Worm (Caenorhabditis elegans) whole organism, young adult: ENCODE results near the gene garr-1.
A peak's percentile ranks its signal among the peaks of the same experiment; 100 is the strongest.

Source experiments
- B0261.1 ChIP-seq: sonication (generic microtip); optimal IDR thresholded peaks from 2 replicates; lab custom pipeline; 2016; ENCODE audit warnings: mild to moderate bottlenecking, missing genetic modification characterization, moderate library complexity, missing compliant biosample characterization
- F37B4.10 ChIP-seq: fragments of 200-800 bp; sonication (Bioruptor generic); IDR thresholded peaks from 2 replicates; pipeline ENCODE4 v1.3.6; 2022; ENCODE audit warnings: missing genetic modification characterization, missing compliant biosample characterization
- F39B2.1 ChIP-seq: fragments of 200-800 bp; sonication (Bioruptor generic); IDR thresholded peaks from 2 replicates; pipeline ENCODE4 v1.3.6; 2022; ENCODE audit warnings: missing genetic modification reagents, missing genetic modification characterization, missing compliant biosample characterization
- F55B11.4 ChIP-seq: sonication (generic microtip); optimal IDR thresholded peaks from 2 replicates; lab custom pipeline; 2016; ENCODE audit warnings: missing compliant biosample characterization, missing genetic modification characterization, borderline replicate concordance; ENCODE audit not compliant: insufficient read depth
- F57C9.4 ChIP-seq: sonication (generic microtip); optimal IDR thresholded peaks from 2 replicates; lab custom pipeline; 2017; ENCODE audit warnings: mild to moderate bottlenecking, missing genetic modification characterization, missing compliant biosample characterization
- T07F8.4 ChIP-seq: sonication (generic microtip); optimal IDR thresholded peaks from 2 replicates; lab custom pipeline; 2016; ENCODE audit warnings: mild to moderate bottlenecking, missing genetic modification characterization, moderate library complexity, missing compliant biosample characterization
- T26A5.8 ChIP-seq: sonication (generic microtip); optimal IDR thresholded peaks from 2 replicates; lab custom pipeline; 2016; ENCODE audit warnings: missing genetic modification characterization, missing compliant biosample characterization
- Y53G8AR.9 ChIP-seq: fragments of 200-800 bp; sonication (Bioruptor generic); conservative IDR thresholded peaks from 2 replicates; pipeline ENCODE4 v1.3.6; 2022; ENCODE audit warnings: missing genetic modification reagents, missing genetic modification characterization, missing compliant biosample characterization
- Y79H2A.3 ChIP-seq: fragments of 200-800 bp; sonication (Bioruptor generic); conservative IDR thresholded peaks from 2 replicates; pipeline ENCODE4 v1.3.6; 2022; ENCODE audit warnings: missing genetic modification reagents, missing genetic modification characterization, missing compliant biosample characterization
- atf-7 ChIP-seq: sonication (generic microtip); optimal IDR thresholded peaks from 2 replicates; lab custom pipeline; 2017; ENCODE audit warnings: mild to moderate bottlenecking, missing genetic modification characterization, missing compliant biosample characterization
- attf-5 ChIP-seq: fragments of 200-800 bp; sonication (Bioruptor generic); optimal IDR thresholded peaks from 2 replicates; lab custom pipeline; 2018; ENCODE audit warnings: mild to moderate bottlenecking, missing genetic modification characterization, missing compliant biosample characterization
- bed-2 ChIP-seq: fragments of 200-800 bp; sonication (Bioruptor generic); IDR thresholded peaks from 2 replicates; pipeline ENCODE4 v1.3.6; 2022; ENCODE audit warnings: missing genetic modification reagents, missing genetic modification characterization, missing compliant biosample characterization
- cebp-1 ChIP-seq, 2 experiments: fragments of 200-800 bp in 1 of 2; sonication (Bioruptor generic) in 1 of 2; sonication (generic microtip) in 1 of 2; IDR thresholded peaks in 1 of 2; optimal IDR thresholded peaks in 1 of 2; 2 replicates each; pipeline versions ENCODE4 v1.3.6 to Lab custom; 2017 to 2022; ENCODE audit warnings: missing compliant biosample characterization in 2 of 2, missing genetic modification characterization in 2 of 2, mild to moderate bottlenecking in 1 of 2, missing genetic modification reagents in 1 of 2, moderate library complexity in 1 of 2
- cebp-2 ChIP-seq: fragments of 200-800 bp; sonication (Bioruptor generic); IDR thresholded peaks from 2 replicates; pipeline ENCODE4 v1.3.6; 2022; ENCODE audit warnings: missing genetic modification characterization, missing compliant biosample characterization
- ceh-100 ChIP-seq: fragments of 200-800 bp; sonication (Bioruptor generic); IDR thresholded peaks from 2 replicates; pipeline ENCODE4 v1.3.6; 2022; ENCODE audit warnings: missing genetic modification reagents, missing genetic modification characterization, missing compliant biosample characterization
- efl-1 ChIP-seq: fragments of 150-350 bp; optimal IDR thresholded peaks from 2 replicates; lab custom pipeline; 2014; ENCODE audit warnings: missing biosample characterization, missing genetic modification reagents, missing genetic modification characterization
- egl-44 ChIP-seq: fragments of 200-800 bp; sonication (Bioruptor generic); IDR thresholded peaks from 2 replicates; pipeline ENCODE4 v1.3.6; 2022; ENCODE audit warnings: missing genetic modification reagents, missing genetic modification characterization, missing compliant biosample characterization
- ekl-4 ChIP-seq: fragments of 200-800 bp; sonication (Bioruptor generic); IDR thresholded peaks from 2 replicates; pipeline ENCODE4 v1.3.6; 2022; ENCODE audit warnings: missing genetic modification reagents, missing genetic modification characterization, missing compliant biosample characterization
- ets-4 ChIP-seq: fragments of 200-800 bp; sonication (Bioruptor generic); optimal IDR thresholded peaks from 2 replicates; lab custom pipeline; 2018; ENCODE audit warnings: mild to moderate bottlenecking, missing genetic modification characterization, missing compliant biosample characterization
- hmg-1.2 ChIP-seq: fragments of 200-800 bp; sonication (Bioruptor generic); IDR thresholded peaks from 2 replicates; pipeline ENCODE4 v1.3.6; 2022; ENCODE audit warnings: missing genetic modification reagents, missing genetic modification characterization, missing compliant biosample characterization
- madf-3 ChIP-seq: fragments of 200-800 bp; sonication (Bioruptor generic); IDR thresholded peaks from 2 replicates; pipeline ENCODE4 v1.3.6; 2022; ENCODE audit warnings: missing genetic modification reagents, missing genetic modification characterization, missing compliant biosample characterization
- madf-6 ChIP-seq: fragments of 200-800 bp; sonication (Bioruptor generic); IDR thresholded peaks from 2 replicates; pipeline ENCODE4 v1.3.6; 2022; ENCODE audit warnings: missing genetic modification reagents, missing genetic modification characterization, missing compliant biosample characterization
- madf-8 ChIP-seq: fragments of 200-800 bp; sonication (Bioruptor generic); conservative IDR thresholded peaks from 2 replicates; pipeline ENCODE4 v1.3.6; 2022; ENCODE audit warnings: missing genetic modification reagents, missing genetic modification characterization, missing compliant biosample characterization
- mcd-1 ChIP-seq: fragments of 200-800 bp; sonication (Bioruptor generic); IDR thresholded peaks from 2 replicates; pipeline ENCODE4 v1.3.6; 2022; ENCODE audit warnings: missing genetic modification reagents, missing genetic modification characterization, missing compliant biosample characterization
- nfya-2 ChIP-seq: fragments of 200-800 bp; sonication (Bioruptor generic); IDR thresholded peaks from 2 replicates; pipeline ENCODE4 v1.3.6; 2022; ENCODE audit warnings: missing genetic modification reagents, missing genetic modification characterization, missing compliant biosample characterization
- nhr-80 ChIP-seq: sonication (generic microtip); optimal IDR thresholded peaks from 2 replicates; lab custom pipeline; 2016; ENCODE audit warnings: missing genetic modification characterization, missing compliant biosample characterization
- pbrm-1 ChIP-seq: fragments of 200-800 bp; sonication (Bioruptor generic); IDR thresholded peaks from 2 replicates; pipeline ENCODE4 v1.3.6; 2022; ENCODE audit warnings: missing genetic modification reagents, missing genetic modification characterization, missing compliant biosample characterization
- rec-8 ChIP-seq, 2 experiments: sonication (generic microtip); optimal IDR thresholded peaks; 2 replicates each; lab custom pipeline; 2016; ENCODE audit warnings: mild to moderate bottlenecking in 2 of 2, missing genetic modification characterization in 2 of 2, missing genetic modification reagents in 2 of 2, missing genotype in 2 of 2, missing biosample characterization in 1 of 2, missing compliant biosample characterization in 1 of 2, moderate library complexity in 1 of 2
- sdz-38 ChIP-seq: sonication (generic microtip); optimal IDR thresholded peaks from 2 replicates; lab custom pipeline; 2016; ENCODE audit warnings: missing genotype, missing genetic modification characterization, missing compliant biosample characterization
- snpc-3.4 ChIP-seq: sonication (generic microtip); optimal IDR thresholded peaks from 2 replicates; lab custom pipeline; 2017; ENCODE audit warnings: missing genetic modification characterization, mild to moderate bottlenecking, missing compliant biosample characterization, antibody characterized with exemption, moderate library complexity, missing genotype, missing genetic modification reagents
- snpc-4 ChIP-seq, 5 experiments: fragments of 150-350 bp in 1 of 5; sonication (generic microtip) in 4 of 5; optimal IDR thresholded peaks; 2 replicates each; lab custom pipeline; 2014 to 2018; ENCODE audit warnings: missing genetic modification characterization in 5 of 5, missing biosample characterization in 3 of 5, antibody characterized with exemption in 2 of 5, mild to moderate bottlenecking in 2 of 5, missing compliant biosample characterization in 2 of 5, missing genotype in 2 of 5, moderate library complexity in 2 of 5, missing genetic modification reagents in 1 of 5
- sptf-2 ChIP-seq: fragments of 200-800 bp; sonication (Bioruptor generic); optimal IDR thresholded peaks from 2 replicates; lab custom pipeline; 2018; ENCODE audit warnings: mild to moderate bottlenecking, missing genetic modification characterization, missing compliant biosample characterization
- tbx-9 ChIP-seq: sonication (generic microtip); optimal IDR thresholded peaks from 2 replicates; lab custom pipeline; 2016; ENCODE audit warnings: borderline replicate concordance, missing genetic modification characterization, inconsistent platforms, missing compliant biosample characterization
- tlf-1 ChIP-seq: fragments of 200-800 bp; sonication (Bioruptor generic); optimal IDR thresholded peaks from 2 replicates; lab custom pipeline; 2018; ENCODE audit warnings: mild to moderate bottlenecking, missing genetic modification characterization, missing compliant biosample characterization
- unc-130 ChIP-seq: sonication (generic microtip); optimal IDR thresholded peaks from 2 replicates; lab custom pipeline; 2016; ENCODE audit warnings: missing genetic modification reagents, missing genetic modification characterization, missing compliant biosample characterization
- unc-62 ChIP-seq: fragments of 150-350 bp; optimal IDR thresholded peaks from 2 replicates; lab custom pipeline; 2014; ENCODE audit warnings: missing biosample characterization, missing genetic modification reagents, missing genetic modification characterization
- ztf-18 ChIP-seq: sonication (generic microtip); optimal IDR thresholded peaks from 2 replicates; lab custom pipeline; 2016; ENCODE audit warnings: missing genotype, mild to moderate bottlenecking, missing genetic modification characterization, missing compliant biosample characterization
- ztf-28 ChIP-seq: fragments of 200-800 bp; sonication (Bioruptor generic); IDR thresholded peaks from 2 replicates; pipeline ENCODE4 v1.3.6; 2022; ENCODE audit warnings: missing genetic modification reagents, missing genetic modification characterization, missing compliant biosample characterization
- ztf-3 ChIP-seq: fragments of 200-800 bp; sonication (Bioruptor generic); optimal IDR thresholded peaks from 2 replicates; lab custom pipeline; 2018; ENCODE audit warnings: mild to moderate bottlenecking, missing genetic modification characterization, missing compliant biosample characterization
- ztf-6 ChIP-seq: fragments of 200-800 bp; sonication (Bioruptor generic); IDR thresholded peaks from 2 replicates; pipeline ENCODE4 v1.3.6; 2022; ENCODE audit warnings: missing genetic modification reagents, missing genetic modification characterization, missing compliant biosample characterization

Gene garr-1

ce11 chrIV:390279-390678 is 35.7 kb upstream of the garr-1 start, which contains the start of the genes ears-2 and uncp-18 (continued):
- TF ChIP-seq ztf-6, result 0 out of 2 replicates have a peak, but pooled peaks have one; percentile 54
- TF ChIP-seq rec-8 (tag; optimal IDR thresholded peaks at IDR 0.05; lab: Kevin White, UChicago), result peak; percentile 79 to 83
- peak; percentile 73 for TF ChIP-seq hmg-1.2 (GFP tag; lab: Robert Waterston, UW)
- TF ChIP-seq ztf-3 (GFP tag; lab: Kevin White, UChicago), result no peak
- peak; percentile 73 for TF ChIP-seq cebp-1 (GFP tag; IDR thresholded peaks at IDR 0.05; lab: Robert Waterston, UW)
- peak; percentile 90 for TF ChIP-seq cebp-1 (tag; optimal IDR thresholded peaks at IDR 0.05; lab: Kevin White, UChicago)
- peak; percentile 22 for TF ChIP-seq B0261.1 (tag; lab: Kevin White, UChicago)
- TF ChIP-seq madf-6 (GFP tag; lab: Robert Waterston, UW), result peak; percentile 65
- TF ChIP-seq Y79H2A.3, result peak; percentile 71; the same call in 1 of the 2 replicates
- TF ChIP-seq sdz-38 (tag; lab: Kevin White, UChicago), result no peak
- peak; percentile 97 for TF ChIP-seq ceh-100 (GFP tag; lab: Robert Waterston, UW)
- TF ChIP-seq madf-3 (GFP tag; lab: Robert Waterston, UW), result peak; percentile 79; the same call in 1 of the 2 replicates
- TF ChIP-seq nfya-2 (GFP tag; lab: Robert Waterston, UW), result no peak
- TF ChIP-seq F57C9.4 (tag; lab: Kevin White, UChicago), result peak; percentile 31
- peak; percentile 88 for TF ChIP-seq Y53G8AR.9
- no peak for TF ChIP-seq T26A5.8 (tag; lab: Kevin White, UChicago)
- no peak for TF ChIP-seq F55B11.4
- peak; percentile 43 for TF ChIP-seq snpc-4 (GFP tag; optimal IDR thresholded peaks at IDR 0.05; lab: Kevin White, UChicago)
- TF ChIP-seq snpc-4 (tag; optimal IDR thresholded peaks at IDR 0.05; lab: Kevin White, UChicago), result peak; percentile 58 to 88 (median 74)
- peak; percentile 94 for TF ChIP-seq unc-130 (GFP tag; lab: Kevin White, UChicago)
- peak; percentile 75 for TF ChIP-seq bed-2 (GFP tag; lab: Robert Waterston, UW)
- TF ChIP-seq ekl-4, result peak; percentile 73
- no peak for TF ChIP-seq unc-62 (GFP tag; lab: Kevin White, UChicago)
- TF ChIP-seq atf-7, result peak; percentile 63
- peak; percentile 85 for TF ChIP-seq snpc-3.4 (tag; lab: Kevin White, UChicago)
- peak; percentile 75 for TF ChIP-seq nhr-80 (tag; lab: Kevin White, UChicago)
- TF ChIP-seq ztf-18, result peak; percentile 63
- peak; percentile 89 for TF ChIP-seq egl-44 (GFP tag; lab: Robert Waterston, UW)
- TF ChIP-seq T07F8.4, result peak; percentile 74
- peak; percentile 87 for TF ChIP-seq pbrm-1 (GFP tag; lab: Robert Waterston, UW)
- TF ChIP-seq F37B4.10, result no peak
- TF ChIP-seq F39B2.1 (GFP tag; lab: Robert Waterston, UW), result no peak
- TF ChIP-seq attf-5 (GFP tag; lab: Kevin White, UChicago), result peak; percentile 98
- TF ChIP-seq ets-4 (GFP tag; lab: Kevin White, UChicago), result no peak
- TF ChIP-seq tbx-9 (tag; lab: Kevin White, UChicago), result no peak
- TF ChIP-seq mcd-1 (GFP tag; lab: Robert Waterston, UW), result peak; percentile 89
- TF ChIP-seq madf-8 (GFP tag; lab: Robert Waterston, UW), result 0 out of 2 replicates have a peak, but pooled peaks have one; percentile 22
- TF ChIP-seq tlf-1 (GFP tag; lab: Kevin White, UChicago), result peak; percentile 87
- no peak for TF ChIP-seq cebp-2 (GFP tag; lab: Robert Waterston, UW)
- peak; percentile 34 for TF ChIP-seq efl-1 (GFP tag; lab: Kevin White, UChicago)
- TF ChIP-seq sptf-2 (GFP tag; lab: Kevin White, UChicago), result peak; percentile 95
- TF ChIP-seq ztf-28, result peak; percentile 90
